Fruit fly (Drosophila melanogaster): Measurements from ENCODE around the gene mtd.

DNA sequence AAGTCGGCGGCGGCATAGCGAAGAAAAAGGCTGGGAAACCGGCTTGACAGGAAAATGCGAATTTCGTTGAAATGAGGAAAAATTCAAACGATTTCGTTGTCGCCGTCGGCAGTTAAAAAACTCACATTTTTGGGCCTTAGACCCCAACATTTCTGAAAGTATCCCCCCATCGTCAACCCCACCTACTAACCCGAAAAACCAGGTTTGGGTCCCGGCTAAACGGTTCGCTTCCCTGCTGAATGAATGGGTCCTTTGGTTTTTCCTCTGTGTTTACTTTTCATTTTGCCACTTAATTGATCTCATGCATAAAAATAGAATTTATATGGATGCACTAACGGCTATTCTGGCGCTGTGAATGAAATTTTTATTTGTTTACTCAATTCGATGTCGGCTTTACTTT lies 24.1 kb downstream of the mtd start:
- no peak for TF ChIP-seq Myc (optimal IDR thresholded peaks at IDR 0.05)
- TF ChIP-seq psq (optimal IDR thresholded peaks at IDR 0.05) = no peak
- no peak for TF ChIP-seq h (optimal IDR thresholded peaks at IDR 0.05)
- no peak for TF ChIP-seq Sin3A (optimal IDR thresholded peaks at IDR 0.05)
- no peak for TF ChIP-seq insv (optimal IDR thresholded peaks at IDR 0.05)

Measured in Kc167 (cell line).